Worm (Caenorhabditis elegans): ENCODE results near the gene F35F10.6.

ce11 chrV:3242984-3243383 lies 46.2 kb downstream of the F35F10.6 start, which contains the start of gene gst-23:
- TF ChIP-seq nhr-11 (tag; optimal IDR thresholded peaks at IDR 0.05) (no peak), dve-1 (tag; optimal IDR thresholded peaks at IDR 0.05) (no peak), pat-9 (tag; optimal IDR thresholded peaks at IDR 0.05) (no peak), unc-55 (GFP tag; optimal IDR thresholded peaks at IDR 0.05) (no peak), ama-1 (optimal IDR thresholded peaks at IDR 0.05) (no peak), nhr-232 (tag; optimal IDR thresholded peaks at IDR 0.05) (no peak), pqm-1 (tag; optimal IDR thresholded peaks at IDR 0.05) (no peak)
